Worm (Caenorhabditis elegans) whole organism, midembryonic: ENCODE results near the gene srd-68.

Source experiments
- klf-2 ChIP-seq: fragments of 200-800 bp; sonication (Bioruptor generic); conservative IDR thresholded peaks from 2 replicates; pipeline ENCODE4 v1.3.6; 2022; ENCODE audit warnings: missing genetic modification reagents, missing genetic modification characterization, missing compliant biosample characterization
- med-1 ChIP-seq: sonication (generic microtip); optimal IDR thresholded peaks from 2 replicates; lab custom pipeline; 2017; ENCODE audit warnings: missing genetic modification characterization, mild to moderate bottlenecking, missing compliant biosample characterization, antibody characterized with exemption, missing genetic modification reagents; ENCODE audit not compliant: insufficient read depth
- ref-1 ChIP-seq: fragments of 200-800 bp; sonication (Bioruptor generic); conservative IDR thresholded peaks from 2 replicates; pipeline ENCODE4 v1.3.6; 2022; ENCODE audit warnings: missing genetic modification reagents, missing genetic modification characterization, missing compliant biosample characterization

- TF ChIP-seq med-1 (GFP tag; lab: Kevin White, UChicago) (no peak), ref-1 (GFP tag; lab: Robert Waterston, UW) (no peak), klf-2 (GFP tag; lab: Robert Waterston, UW) (no peak)
These were observed 40.9 kb downstream of the srd-68 start, which contains the start of the genes clec-32 and clec-24 for ce11 chrV:16861719-16862118.
